Worm (Caenorhabditis elegans) whole organism, early embryonic: ENCODE results near the gene T11F9.1.

ENCODE experiments used
- B0310.2 ChIP-seq: sonication (generic microtip); optimal IDR thresholded peaks from 2 replicates; lab custom pipeline; 2016; ENCODE audit warnings: mild to moderate bottlenecking, missing genetic modification characterization, missing compliant biosample characterization
- F13C5.2 ChIP-seq: sonication (generic microtip); optimal IDR thresholded peaks from 2 replicates; lab custom pipeline; 2017; ENCODE audit warnings: mild to moderate bottlenecking, missing genetic modification characterization, inconsistent platforms, missing compliant biosample characterization
- aly-1 ChIP-seq: sonication (generic microtip); optimal IDR thresholded peaks from 2 replicates; lab custom pipeline; 2016; ENCODE audit warnings: missing genetic modification characterization, missing compliant biosample characterization
- ama-1 ChIP-seq: fragments of 150-350 bp; optimal IDR thresholded peaks from 2 replicates; lab custom pipeline; 2014
- ceh-13 ChIP-seq: fragments of 200-800 bp; sonication (Bioruptor generic); optimal IDR thresholded peaks from 2 replicates; lab custom pipeline; 2018; ENCODE audit warnings: mild to moderate bottlenecking, missing genetic modification characterization, missing compliant biosample characterization
- ceh-36 ChIP-seq: sonication (generic microtip); optimal IDR thresholded peaks from 2 replicates; lab custom pipeline; 2016; ENCODE audit warnings: missing genetic modification characterization, inconsistent platforms, missing compliant biosample characterization
- ets-7 ChIP-seq: sonication (generic microtip); optimal IDR thresholded peaks from 2 replicates; lab custom pipeline; 2016; ENCODE audit warnings: missing genotype, missing genetic modification characterization, missing compliant biosample characterization
- flt-1 ChIP-seq: fragments of 200-800 bp; sonication (Bioruptor generic); IDR thresholded peaks from 2 replicates; pipeline ENCODE4 v1.3.6; 2022; ENCODE audit warnings: missing genetic modification characterization, missing compliant biosample characterization
- hmbx-1 ChIP-seq: sonication (generic microtip); optimal IDR thresholded peaks from 2 replicates; lab custom pipeline; 2016; ENCODE audit warnings: mild to moderate bottlenecking, missing genetic modification characterization, missing compliant biosample characterization
- hmg-4 ChIP-seq: fragments of 200-800 bp; sonication (Bioruptor generic); optimal IDR thresholded peaks from 2 replicates; lab custom pipeline; 2018; ENCODE audit warnings: mild to moderate bottlenecking, missing genetic modification characterization, missing compliant biosample characterization
- hnd-1 ChIP-seq: sonication (generic microtip); optimal IDR thresholded peaks from 2 replicates; lab custom pipeline; 2016; ENCODE audit warnings: missing genetic modification characterization, missing compliant biosample characterization
- pes-1 ChIP-seq: fragments of 200-800 bp; sonication (Bioruptor generic); IDR thresholded peaks from 2 replicates; pipeline ENCODE4 v1.3.6; 2022; ENCODE audit warnings: missing genetic modification reagents, missing genetic modification characterization, missing compliant biosample characterization
- scrt-1 ChIP-seq: fragments of 200-800 bp; sonication (Bioruptor generic); IDR thresholded peaks from 2 replicates; pipeline ENCODE4 v1.3.6; 2022; ENCODE audit warnings: missing genetic modification characterization, missing compliant biosample characterization
- sea-1 ChIP-seq: fragments of 200-800 bp; sonication (Bioruptor generic); conservative IDR thresholded peaks from 2 replicates; pipeline ENCODE4 v1.3.6; 2022; ENCODE audit warnings: missing genetic modification characterization, missing compliant biosample characterization
- tbx-11 ChIP-seq: fragments of 200-800 bp; sonication (Bioruptor generic); IDR thresholded peaks from 2 replicates; pipeline ENCODE4 v1.3.6; 2022; ENCODE audit warnings: missing genetic modification characterization, missing compliant biosample characterization
- tbx-37 ChIP-seq: fragments of 200-800 bp; sonication (Bioruptor generic); conservative IDR thresholded peaks from 2 replicates; pipeline ENCODE4 v1.3.6; 2022; ENCODE audit warnings: missing genetic modification reagents, missing genetic modification characterization, missing compliant biosample characterization
- tra-4 ChIP-seq: sonication (generic microtip); optimal IDR thresholded peaks from 2 replicates; lab custom pipeline; 2017; ENCODE audit warnings: missing genetic modification characterization, missing compliant biosample characterization

Gene T11F9.1

DNA sequence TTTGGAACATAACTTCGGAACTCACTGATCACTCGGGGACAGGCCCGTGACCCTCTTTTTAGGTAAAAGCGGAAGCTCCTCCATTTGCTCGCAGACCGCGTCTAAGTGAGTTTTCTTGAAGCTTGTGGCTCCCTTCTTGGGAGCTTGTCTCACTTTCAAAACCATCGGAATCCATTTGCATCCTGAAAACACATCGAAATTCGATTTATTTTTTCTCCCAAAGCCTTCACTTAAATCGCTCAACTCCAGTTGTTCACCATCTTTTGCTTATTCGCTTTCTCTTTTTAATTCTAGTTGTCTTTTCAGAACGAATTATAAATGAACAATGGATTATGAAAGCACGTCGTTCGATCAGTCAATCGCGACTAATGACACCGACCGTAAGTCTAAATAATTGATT lies at the start of gene T11F9.1:
TSS of gene T11F9.1 (plus strand) at position 301 of the 400 bp plus-strand sequence.
- TF ChIP-seq sea-1 (GFP tag; lab: Robert Waterston, UW) = no peak
- no peak for TF ChIP-seq aly-1 (tag; lab: Kevin White, UChicago)
- no peak for TF ChIP-seq hmg-4
- TF ChIP-seq hnd-1 (tag; lab: Kevin White, UChicago) = no peak
- TF ChIP-seq tbx-37 = no peak
- TF ChIP-seq tbx-11 = no peak

- no peak for TF ChIP-seq hnd-1 (tag; lab: Kevin White, UChicago)
- TF ChIP-seq tbx-37 = no peak
- TF ChIP-seq F13C5.2 (tag; lab: Kevin White, UChicago) = no peak
- no peak for TF ChIP-seq hmg-4
- no peak for TF ChIP-seq ceh-36 (tag; lab: Kevin White, UChicago)
- TF ChIP-seq B0310.2 = no peak
Measured at ce11 chrV:11410902-11411561, 48.3 kb upstream of the T11F9.1 start, which contains the start of the genes K03B8.8 and grl-3. TSS of gene K03B8.8 (minus strand) at chrV:11411002. TSS of gene grl-3 (plus strand) at chrV:11411511.

- TF ChIP-seq sea-1 (GFP tag; lab: Robert Waterston, UW) (no peak), ama-1 (lab: Kevin White, UChicago) (no peak), ceh-13 (GFP tag; lab: Kevin White, UChicago) (no peak), tbx-37 (no peak), tra-4 (no peak), F13C5.2 (tag; lab: Kevin White, UChicago) (no peak), scrt-1 (GFP tag; lab: Robert Waterston, UW) (no peak), B0310.2 (no peak), flt-1 (no peak), aly-1 (tag; lab: Kevin White, UChicago) (no peak), tbx-11 (no peak), ets-7 (tag; lab: Kevin White, UChicago) (no peak), pes-1 (GFP tag; lab: Robert Waterston, UW) (no peak)
Measured at ce11 chrV:11412125-11412524, 47.2 kb upstream of the T11F9.1 start.

- TF ChIP-seq sea-1 (GFP tag; lab: Robert Waterston, UW) (no peak), flt-1 (no peak)
Measured at ce11 chrV:11415059-11415458, 44.3 kb upstream of the T11F9.1 start, which contains the start of gene deg-3. TSS of gene deg-3 (minus strand) at chrV:11415159.

DNA sequence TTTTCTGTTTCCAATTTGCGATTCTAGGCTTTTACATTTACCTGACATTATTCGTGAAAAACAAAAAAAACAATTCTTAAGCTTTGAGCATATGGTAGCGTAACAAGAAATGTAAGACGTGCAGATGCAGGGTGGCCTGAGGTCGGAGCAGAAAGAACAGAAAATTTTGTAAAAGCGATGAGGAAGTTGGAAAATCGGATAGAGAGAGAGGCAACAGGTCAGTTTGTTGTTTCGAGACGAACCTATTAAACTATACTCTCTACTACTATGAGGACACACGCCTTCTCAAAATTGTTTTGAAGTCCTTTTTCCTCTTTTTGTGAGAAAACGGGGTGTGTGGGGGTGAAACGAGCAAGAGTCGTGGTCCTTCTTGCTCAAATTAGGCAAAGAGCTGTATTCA lies 37.8 kb upstream of the T11F9.1 start, which contains the start of gene des-2:
TSS of gene des-2 (minus strand) at position 101 of the 400 bp plus-strand sequence.
- no peak for TF ChIP-seq ama-1 (lab: Kevin White, UChicago)
- no peak for TF ChIP-seq sea-1 (GFP tag; lab: Robert Waterston, UW)
- no peak for TF ChIP-seq tra-4
- TF ChIP-seq hmg-4 = no peak
- no peak for TF ChIP-seq F13C5.2 (tag; lab: Kevin White, UChicago)
- TF ChIP-seq aly-1 (tag; lab: Kevin White, UChicago) = no peak
- TF ChIP-seq pes-1 (GFP tag; lab: Robert Waterston, UW) = no peak
- TF ChIP-seq flt-1 = no peak
- no peak for TF ChIP-seq hmbx-1 (tag; lab: Kevin White, UChicago)
- TF ChIP-seq tbx-37 = no peak
- no peak for TF ChIP-seq B0310.2
- no peak for TF ChIP-seq ceh-36 (tag; lab: Kevin White, UChicago)
- no peak for TF ChIP-seq scrt-1 (GFP tag; lab: Robert Waterston, UW)
- no peak for TF ChIP-seq ets-7 (tag; lab: Kevin White, UChicago)
- TF ChIP-seq ceh-13 (GFP tag; lab: Kevin White, UChicago) = no peak
- TF ChIP-seq hnd-1 (tag; lab: Kevin White, UChicago) = no peak
- no peak for TF ChIP-seq tbx-11

DNA sequence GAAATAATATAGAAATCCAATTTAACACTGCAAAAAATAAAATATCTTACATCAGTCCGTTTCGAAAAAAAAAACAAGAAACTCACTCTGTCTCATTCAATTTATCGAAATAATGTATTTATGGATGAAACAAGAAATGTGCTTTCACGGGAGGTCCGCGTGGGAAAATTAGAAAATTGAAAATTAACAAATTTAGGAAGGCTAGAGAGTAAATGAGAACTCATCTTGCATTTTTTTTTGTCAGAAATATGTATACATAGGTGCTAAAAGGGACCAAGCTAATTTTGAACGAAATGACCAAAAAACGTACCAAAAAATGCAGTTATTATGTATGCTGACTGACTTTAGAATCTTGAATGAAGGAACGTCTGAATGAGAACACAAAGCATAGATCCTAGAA lies 34.8 kb upstream of the T11F9.1 start, which contains the start of gene T26H10.2:
TSS of gene T26H10.2 (minus strand) at position 101 of the 400 bp plus-strand sequence.
- TF ChIP-seq ceh-36 (tag; lab: Kevin White, UChicago) (no peak), ets-7 (tag; lab: Kevin White, UChicago) (no peak), hnd-1 (tag; lab: Kevin White, UChicago) (no peak), sea-1 (GFP tag; lab: Robert Waterston, UW) (no peak), tbx-37 (no peak), B0310.2 (no peak), tra-4 (no peak), aly-1 (tag; lab: Kevin White, UChicago) (no peak), pes-1 (GFP tag; lab: Robert Waterston, UW) (no peak), F13C5.2 (tag; lab: Kevin White, UChicago) (no peak), ama-1 (lab: Kevin White, UChicago) (no peak), flt-1 (no peak), ceh-13 (GFP tag; lab: Kevin White, UChicago) (no peak), hmg-4 (no peak)

DNA sequence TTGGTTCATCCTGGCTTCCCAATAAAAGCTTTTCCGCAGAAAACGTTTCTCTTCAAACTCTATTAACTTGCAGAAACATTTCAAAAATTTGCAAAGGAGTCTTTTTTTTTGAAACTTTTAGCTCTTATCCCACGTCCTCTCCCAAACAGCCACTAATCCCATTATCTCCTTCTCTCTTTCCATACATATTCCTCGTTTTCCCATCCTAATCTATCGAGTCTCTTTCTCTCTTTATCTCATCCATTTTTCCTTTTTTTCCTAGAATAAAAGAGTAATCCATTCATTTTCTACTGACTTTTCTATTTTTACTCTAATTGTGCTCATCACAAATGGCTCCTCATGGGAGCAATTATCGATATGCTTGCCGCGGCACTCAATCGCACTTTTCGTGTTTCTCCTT lies 30.6 kb upstream of the T11F9.1 start:
- TF ChIP-seq flt-1 = no peak
- TF ChIP-seq tra-4 = no peak
- TF ChIP-seq hnd-1 (tag; lab: Kevin White, UChicago) = no peak
- TF ChIP-seq pes-1 (GFP tag; lab: Robert Waterston, UW) = no peak
- no peak for TF ChIP-seq ceh-13 (GFP tag; lab: Kevin White, UChicago)
- no peak for TF ChIP-seq hmg-4
- no peak for TF ChIP-seq tbx-11
- no peak for TF ChIP-seq ceh-36 (tag; lab: Kevin White, UChicago)
- TF ChIP-seq scrt-1 (GFP tag; lab: Robert Waterston, UW) = no peak
- no peak for TF ChIP-seq aly-1 (tag; lab: Kevin White, UChicago)
- no peak for TF ChIP-seq B0310.2
- TF ChIP-seq sea-1 (GFP tag; lab: Robert Waterston, UW) = no peak
- no peak for TF ChIP-seq ets-7 (tag; lab: Kevin White, UChicago)
- no peak for TF ChIP-seq tbx-37
- TF ChIP-seq hmbx-1 (tag; lab: Kevin White, UChicago) = no peak
- TF ChIP-seq F13C5.2 (tag; lab: Kevin White, UChicago) = no peak
- TF ChIP-seq ama-1 (lab: Kevin White, UChicago) = no peak
